Fruit fly (Drosophila melanogaster): ENCODE measurements around the gene CG3603.

dm6 chrX:2915108-2915507 is 32.7 kb upstream of the CG3603 start:
- TF ChIP-seq CG8478 (optimal IDR thresholded peaks at IDR 0.05) (no peak), CTCF (optimal IDR thresholded peaks at IDR 0.05) (peak; percentile 51 to 58)
